Worm (Caenorhabditis elegans) whole organism, L3 larva: ENCODE results near the gene K02F3.12.
A peak's percentile ranks its signal among the peaks of the same experiment; 100 is the strongest.

Source experiments
- R02D3.7 ChIP-seq: fragments of 150-350 bp; optimal IDR thresholded peaks from 2 replicates; lab custom pipeline; 2014; ENCODE audit warnings: missing biosample characterization, missing genetic modification characterization
- ZK546.5 ChIP-seq: sonication (generic microtip); optimal IDR thresholded peaks from 2 replicates; lab custom pipeline; 2017; ENCODE audit warnings: missing biosample characterization, missing genetic modification characterization
- aly-2 ChIP-seq: fragments of 150-350 bp; optimal IDR thresholded peaks from 2 replicates; lab custom pipeline; 2014; ENCODE audit warnings: missing biosample characterization, missing genetic modification characterization
- ama-1 ChIP-seq: fragments of 150-350 bp; optimal IDR thresholded peaks from 2 replicates; lab custom pipeline; 2018
- ceh-28 ChIP-seq: fragments of 150-350 bp; optimal IDR thresholded peaks from 2 replicates; lab custom pipeline; 2014; ENCODE audit warnings: missing biosample characterization, missing genetic modification reagents, missing genetic modification characterization
- ceh-82 ChIP-seq: fragments of 150-350 bp; optimal IDR thresholded peaks from 2 replicates; lab custom pipeline; 2014; ENCODE audit warnings: missing biosample characterization, missing genetic modification characterization
- ceh-9 ChIP-seq: sonication (generic microtip); optimal IDR thresholded peaks from 2 replicates; lab custom pipeline; 2018; ENCODE audit warnings: missing biosample characterization, missing genetic modification characterization
- egl-5 ChIP-seq: fragments of 150-350 bp; optimal IDR thresholded peaks from 2 replicates; lab custom pipeline; 2017; ENCODE audit warnings: missing biosample characterization, missing genetic modification reagents, missing genetic modification characterization, inconsistent platforms
- elt-1 ChIP-seq: fragments of 150-350 bp; optimal IDR thresholded peaks from 2 replicates; lab custom pipeline; 2014; ENCODE audit warnings: missing biosample characterization, missing genetic modification characterization
- elt-2 ChIP-seq: sonication (generic microtip); optimal IDR thresholded peaks from 2 replicates; lab custom pipeline; 2016; ENCODE audit warnings: missing genetic modification reagents, mild to moderate bottlenecking, missing genetic modification characterization, missing compliant biosample characterization
- elt-3 ChIP-seq, 3 experiments: fragments of 150-350 bp in 1 of 3; sonication (generic microtip) in 2 of 3; optimal IDR thresholded peaks; 2 replicates in 2 of 3; 4 replicates in 1 of 3; lab custom pipeline; 2014 to 2017; ENCODE audit warnings: missing biosample characterization in 3 of 3, missing genetic modification characterization in 3 of 3
- eor-1 ChIP-seq, 2 experiments: fragments of 150-350 bp; optimal IDR thresholded peaks; 2 replicates each; lab custom pipeline; 2014 to 2018; ENCODE audit warnings: missing biosample characterization in 2 of 2, missing genetic modification characterization in 2 of 2
- fkh-10 ChIP-seq: sonication (generic microtip); optimal IDR thresholded peaks from 2 replicates; lab custom pipeline; 2017; ENCODE audit warnings: missing biosample characterization, missing genetic modification reagents, missing genetic modification characterization
- fkh-2 ChIP-seq: fragments of 150-350 bp; optimal IDR thresholded peaks from 2 replicates; lab custom pipeline; 2014; ENCODE audit warnings: missing biosample characterization, missing genetic modification reagents, missing genetic modification characterization
- fos-1 ChIP-seq: fragments of 150-350 bp; optimal IDR thresholded peaks from 2 replicates; lab custom pipeline; 2014; ENCODE audit warnings: missing biosample characterization, missing genetic modification characterization
- hmg-11 ChIP-seq: sonication (generic microtip); optimal IDR thresholded peaks from 2 replicates; lab custom pipeline; 2016; ENCODE audit warnings: missing genetic modification characterization, missing compliant biosample characterization
- jun-1 ChIP-seq: fragments of 150-350 bp; optimal IDR thresholded peaks from 2 replicates; lab custom pipeline; 2014; ENCODE audit warnings: missing biosample characterization, missing genetic modification reagents, missing genetic modification characterization
- lin-15B ChIP-seq: fragments of 150-350 bp; optimal IDR thresholded peaks from 2 replicates; lab custom pipeline; 2014; ENCODE audit warnings: missing biosample characterization, missing genetic modification characterization
- lin-39 ChIP-seq: fragments of 150-350 bp; optimal IDR thresholded peaks from 2 replicates; lab custom pipeline; 2018; ENCODE audit warnings: missing biosample characterization, missing genetic modification reagents, missing genetic modification characterization
- lsy-12 ChIP-seq: sonication (generic microtip); optimal IDR thresholded peaks from 2 replicates; lab custom pipeline; 2016; ENCODE audit warnings: mild to moderate bottlenecking, missing genetic modification characterization, missing compliant biosample characterization
- mdl-1 ChIP-seq: fragments of 150-350 bp; optimal IDR thresholded peaks from 2 replicates; lab custom pipeline; 2014; ENCODE audit warnings: missing biosample characterization, missing genetic modification characterization
- mml-1 ChIP-seq: fragments of 150-350 bp; sonication (generic microtip); optimal IDR thresholded peaks from 3 replicates; lab custom pipeline; 2014; ENCODE audit warnings: missing biosample characterization, missing genetic modification characterization
- nfya-1 ChIP-seq: sonication (generic microtip); optimal IDR thresholded peaks from 2 replicates; lab custom pipeline; 2017; ENCODE audit warnings: missing genetic modification characterization, mild to moderate bottlenecking, missing compliant biosample characterization, antibody characterized with exemption, moderate library complexity; ENCODE audit not compliant: insufficient read depth
- nhr-11 ChIP-seq: fragments of 150-350 bp; optimal IDR thresholded peaks from 2 replicates; lab custom pipeline; 2014; ENCODE audit warnings: missing biosample characterization, missing genetic modification characterization
- nhr-237 ChIP-seq: fragments of 150-350 bp; optimal IDR thresholded peaks from 2 replicates; lab custom pipeline; 2014; ENCODE audit warnings: missing biosample characterization, missing genetic modification characterization
- nhr-25 ChIP-seq: sonication (generic microtip); optimal IDR thresholded peaks from 2 replicates; lab custom pipeline; 2017; ENCODE audit warnings: missing biosample characterization, missing genetic modification characterization
- nhr-28 ChIP-seq: fragments of 150-350 bp; optimal IDR thresholded peaks from 2 replicates; lab custom pipeline; 2014; ENCODE audit warnings: missing biosample characterization, missing genetic modification characterization
- nhr-43 ChIP-seq: sonication (generic microtip); optimal IDR thresholded peaks from 2 replicates; lab custom pipeline; 2016; ENCODE audit warnings: mild to moderate bottlenecking, missing genetic modification characterization, missing compliant biosample characterization; ENCODE audit not compliant: poor library complexity, severe bottlenecking
- nhr-67 ChIP-seq: fragments of 150-350 bp; optimal IDR thresholded peaks from 2 replicates; lab custom pipeline; 2014; ENCODE audit warnings: missing biosample characterization, missing genetic modification characterization
- nhr-76 ChIP-seq: fragments of 150-350 bp; sonication (generic microtip); optimal IDR thresholded peaks from 5 replicates; lab custom pipeline; 2014; ENCODE audit warnings: missing biosample characterization, missing genetic modification characterization
- nhr-77 ChIP-seq: fragments of 150-350 bp; optimal IDR thresholded peaks from 2 replicates; lab custom pipeline; 2014; ENCODE audit warnings: missing biosample characterization, missing genetic modification characterization
- pha-4 ChIP-seq: fragments of 150-350 bp; optimal IDR thresholded peaks from 2 replicates; lab custom pipeline; 2014; ENCODE audit warnings: missing biosample characterization, missing genetic modification reagents, missing genetic modification characterization
- sea-2 ChIP-seq: fragments of 150-350 bp; sonication (generic microtip); optimal IDR thresholded peaks from 4 replicates; lab custom pipeline; 2014; ENCODE audit warnings: missing biosample characterization, missing genetic modification reagents, missing genetic modification characterization
- skn-1 ChIP-seq: fragments of 150-350 bp; optimal IDR thresholded peaks from 2 replicates; lab custom pipeline; 2014; ENCODE audit warnings: missing biosample characterization, missing genetic modification characterization
- snpc-4 ChIP-seq: fragments of 150-350 bp; optimal IDR thresholded peaks from 2 replicates; lab custom pipeline; 2014; ENCODE audit warnings: missing biosample characterization, missing genetic modification characterization
- tbx-2 ChIP-seq: sonication (generic microtip); optimal IDR thresholded peaks from 2 replicates; lab custom pipeline; 2016; ENCODE audit warnings: mild to moderate bottlenecking, missing genetic modification characterization, missing compliant biosample characterization
- unc-39 ChIP-seq: sonication (generic microtip); optimal IDR thresholded peaks from 4 replicates; lab custom pipeline; 2017; ENCODE audit warnings: missing biosample characterization, missing genetic modification characterization
- unc-62 ChIP-seq: fragments of 150-350 bp; sonication (generic microtip); optimal IDR thresholded peaks from 4 replicates; lab custom pipeline; 2014; ENCODE audit warnings: missing biosample characterization, missing genetic modification reagents, missing genetic modification characterization
- zag-1 ChIP-seq: fragments of 150-350 bp; optimal IDR thresholded peaks from 2 replicates; lab custom pipeline; 2014; ENCODE audit warnings: missing biosample characterization, missing genetic modification characterization
- ztf-11 ChIP-seq: fragments of 150-350 bp; optimal IDR thresholded peaks from 2 replicates; lab custom pipeline; 2014; ENCODE audit warnings: missing biosample characterization, missing genetic modification characterization
- ztf-4 ChIP-seq: fragments of 150-350 bp; optimal IDR thresholded peaks from 2 replicates; lab custom pipeline; 2014; ENCODE audit warnings: missing biosample characterization, missing genetic modification characterization

Gene K02F3.12

DNA sequence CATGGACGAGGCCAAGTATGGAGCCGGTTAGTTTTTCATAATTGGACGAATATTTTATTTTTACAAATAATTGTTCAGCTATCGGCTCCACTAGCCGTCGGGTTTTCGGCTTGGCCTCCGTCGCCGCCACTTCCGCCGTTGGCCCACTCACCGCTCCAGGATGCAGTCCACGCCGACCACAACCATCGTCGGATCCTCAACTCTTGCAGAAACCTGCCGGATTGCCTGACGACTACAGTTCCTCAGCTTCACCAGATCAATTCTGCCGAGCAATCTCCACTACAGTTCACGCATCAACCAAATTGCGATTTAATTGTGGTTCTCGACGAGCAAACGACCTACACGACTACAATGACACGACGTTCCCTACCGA, 21.9 kb upstream of the K02F3.12 start:
- TF ChIP-seq lsy-12 (tag; lab: Kevin White, UChicago) (no peak), elt-2 (tag; lab: Kevin White, UChicago) (no peak), nhr-28 (tag; lab: Kevin White, UChicago) (no peak), ceh-9 (tag; lab: Kevin White, UChicago) (no peak), ceh-28 (tag; lab: Kevin White, UChicago) (no peak), lin-39 (tag; lab: Kevin White, UChicago) (no peak), nhr-76 (tag; lab: Kevin White, UChicago) (no peak), lin-15B (tag; lab: Kevin White, UChicago) (no peak), elt-1 (tag; lab: Kevin White, UChicago) (no peak), mdl-1 (no peak), egl-5 (no peak), skn-1 (tag; lab: Kevin White, UChicago) (no peak), tbx-2 (no peak), fkh-2 (tag; lab: Kevin White, UChicago) (no peak), unc-39 (tag; lab: Kevin White, UChicago) (no peak), eor-1 (tag; optimal IDR thresholded peaks at IDR 0.05; lab: Kevin White, UChicago) (no peak)

DNA sequence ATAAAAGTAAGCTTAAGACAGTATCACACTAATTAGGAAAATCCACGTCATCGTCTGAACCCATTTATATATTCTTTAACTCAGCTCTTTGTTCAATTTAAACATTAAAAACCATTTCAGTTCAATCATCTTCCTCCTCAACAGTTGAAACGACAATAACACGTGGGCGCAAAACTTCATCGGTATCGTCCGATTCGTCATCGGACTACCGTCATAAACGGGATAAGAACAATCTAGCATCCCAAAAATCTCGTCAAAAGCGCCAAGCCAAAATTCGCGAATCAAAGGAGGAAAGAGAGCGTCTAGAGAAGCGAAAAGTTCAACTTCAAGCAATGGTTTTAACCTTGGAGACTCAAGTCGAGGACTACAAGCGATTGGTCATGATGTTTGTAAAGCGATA, 21.2 kb upstream of the K02F3.12 start:
- TF ChIP-seq ama-1 (lab: Kevin White, UChicago) (peak; percentile 60), nhr-43 (peak; percentile 45), egl-5 (no peak), nhr-25 (tag; lab: Kevin White, UChicago) (peak; percentile 30)

DNA sequence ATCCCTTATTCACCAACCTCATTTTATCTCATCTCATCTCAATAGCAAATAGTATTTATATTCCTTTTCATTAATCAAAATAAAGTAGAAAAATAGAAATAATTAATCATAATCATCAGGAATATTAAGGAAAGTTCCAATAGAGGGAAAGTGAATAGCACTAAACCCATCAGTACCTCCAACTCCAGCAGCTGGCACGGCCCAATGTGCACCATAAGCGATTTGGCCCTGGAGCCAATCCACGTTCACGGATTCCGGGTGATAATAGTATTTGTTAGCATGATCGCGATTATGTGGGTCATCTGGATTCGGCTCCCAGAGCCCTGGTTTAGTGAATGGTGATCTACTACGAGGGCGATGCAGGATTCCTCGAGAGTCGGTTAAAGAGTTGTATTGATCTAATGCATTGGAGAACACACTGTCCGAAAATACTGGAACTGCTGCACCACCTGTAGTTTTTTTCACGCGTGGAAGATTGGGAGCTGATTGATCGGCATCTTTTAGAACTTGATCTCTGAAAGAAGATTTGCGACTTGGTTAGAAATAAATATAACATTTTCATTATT, 20.6 kb upstream of the K02F3.12 start:
- peak; percentile 70 for TF ChIP-seq tbx-2
- peak; percentile 7 for TF ChIP-seq ceh-82 (tag; lab: Kevin White, UChicago)
- peak; percentile 31 for TF ChIP-seq unc-62 (GFP tag; lab: Kevin White, UChicago)
- no peak for TF ChIP-seq nhr-11
- peak; percentile 85 for TF ChIP-seq aly-2 (tag; lab: Kevin White, UChicago)
- TF ChIP-seq pha-4 (tag; lab: Kevin White, UChicago), result peak; percentile 47
- TF ChIP-seq snpc-4 (tag; lab: Kevin White, UChicago), result no peak
- peak; percentile 26 for TF ChIP-seq R02D3.7
- TF ChIP-seq mdl-1, result peak; percentile 7
- TF ChIP-seq fkh-2 (tag; lab: Kevin White, UChicago), result no peak
- TF ChIP-seq ceh-28 (tag; lab: Kevin White, UChicago), result peak; percentile 71
- TF ChIP-seq sea-2 (GFP tag; lab: Kevin White, UChicago), result no peak
- TF ChIP-seq nhr-237, result no peak
- TF ChIP-seq zag-1 (tag; lab: Kevin White, UChicago), result peak; percentile 42
- peak; percentile 64 for TF ChIP-seq nhr-77
- TF ChIP-seq nhr-76 (tag; lab: Kevin White, UChicago), result peak; percentile 47
- TF ChIP-seq hmg-11 (tag; lab: Kevin White, UChicago), result peak; percentile 42
- peak in 2 of 3 experiments; percentile 32 to 38 for TF ChIP-seq elt-3 (tag; optimal IDR thresholded peaks at IDR 0.05; lab: Kevin White, UChicago)
- no peak for TF ChIP-seq ztf-11 (tag; lab: Kevin White, UChicago)
- peak; percentile 61 for TF ChIP-seq jun-1 (tag; lab: Kevin White, UChicago)
- peak; percentile 61 for TF ChIP-seq elt-2 (tag; lab: Kevin White, UChicago)
- peak; percentile 84 for TF ChIP-seq fos-1 (tag; lab: Kevin White, UChicago)
- TF ChIP-seq lin-39 (tag; lab: Kevin White, UChicago), result peak; percentile 20
- peak; percentile 62 for TF ChIP-seq nhr-25 (tag; lab: Kevin White, UChicago)
- no peak for TF ChIP-seq fkh-10
- no peak for TF ChIP-seq nhr-67 (tag; lab: Kevin White, UChicago)
- peak; percentile 98 for TF ChIP-seq ama-1 (lab: Kevin White, UChicago)
- peak; percentile 45 for TF ChIP-seq ZK546.5
- peak; percentile 47 for TF ChIP-seq skn-1 (tag; lab: Kevin White, UChicago)
- peak; percentile 61 for TF ChIP-seq elt-1 (tag; lab: Kevin White, UChicago)
- no peak for TF ChIP-seq mml-1 (tag; lab: Kevin White, UChicago)
- TF ChIP-seq ztf-4 (tag; lab: Kevin White, UChicago), result peak; percentile 84
- no peak for TF ChIP-seq nhr-28 (tag; lab: Kevin White, UChicago)
- TF ChIP-seq lsy-12 (tag; lab: Kevin White, UChicago), result peak; percentile 97
- no peak for TF ChIP-seq ceh-9 (tag; lab: Kevin White, UChicago)
- TF ChIP-seq unc-39 (tag; lab: Kevin White, UChicago), result peak; percentile 43
- peak; percentile 38 for TF ChIP-seq nfya-1 (tag; lab: Kevin White, UChicago)
- TF ChIP-seq nhr-43, result peak; percentile 92
- TF ChIP-seq, all 47 proteins: peak for 27
